Fruit fly (Drosophila melanogaster) whole organism, adult: ENCODE results near the gene ND-75.

Source experiments
- CG11617 ChIP-seq: fragments of 200-800 bp; sonication (Bioruptor generic); optimal IDR thresholded peaks from 2 replicates; lab custom pipeline; 2017; ENCODE audit warnings: mild to moderate bottlenecking, missing biosample characterization, missing genetic modification reagents, missing genetic modification characterization
- CG1620 ChIP-seq: fragments of 200-800 bp; sonication (Bioruptor generic); optimal IDR thresholded peaks from 2 replicates; lab custom pipeline; 2016; ENCODE audit warnings: missing biosample characterization, missing genetic modification characterization
- CG33017 ChIP-seq: fragments of 200-800 bp; sonication (Bioruptor generic); optimal IDR thresholded peaks from 2 replicates; lab custom pipeline; 2018; ENCODE audit warnings: missing biosample characterization, mild to moderate bottlenecking, missing genetic modification characterization, moderate library complexity
- CG7045 ChIP-seq: fragments of 200-800 bp; sonication (Bioruptor generic); optimal IDR thresholded peaks from 2 replicates; lab custom pipeline; 2017; ENCODE audit warnings: missing biosample characterization, mild to moderate bottlenecking, missing genetic modification characterization
- Hr96 ChIP-seq: fragments of 200-800 bp; sonication (Bioruptor generic); optimal IDR thresholded peaks from 2 replicates; lab custom pipeline; 2016; ENCODE audit warnings: missing biosample characterization, missing genetic modification characterization
- cic ChIP-seq: fragments of 200-800 bp; sonication (Bioruptor generic); optimal IDR thresholded peaks from 2 replicates; lab custom pipeline; 2017; ENCODE audit warnings: missing biosample characterization, mild to moderate bottlenecking, missing genetic modification characterization, moderate library complexity
- cnc ChIP-seq, 2 experiments: fragments of >200 bp; optimal IDR thresholded peaks; 2 replicates each; lab custom pipeline; 2017
- kay ChIP-seq: fragments of 200-800 bp; sonication (Bioruptor generic); peaks from one replicate; lab custom pipeline; 2016; ENCODE audit warnings: missing biosample characterization, missing genetic modification characterization, borderline replicate concordance
- pad ChIP-seq: fragments of 200-800 bp; sonication (Bioruptor generic); optimal IDR thresholded peaks from 3 replicates; lab custom pipeline; 2017; ENCODE audit warnings: missing biosample characterization, missing genetic modification characterization, mild to moderate bottlenecking, moderate library complexity, missing genetic modification reagents
- tj ChIP-seq: fragments of 200-800 bp; sonication (Bioruptor generic); optimal IDR thresholded peaks from 3 replicates; lab custom pipeline; 2017; ENCODE audit warnings: missing biosample characterization, mild to moderate bottlenecking, missing genetic modification characterization, moderate library complexity
- toe ChIP-seq: fragments of 200-800 bp; sonication (Bioruptor generic); optimal IDR thresholded peaks from 2 replicates; lab custom pipeline; 2016; ENCODE audit warnings: missing biosample characterization, missing genetic modification characterization

DNA sequence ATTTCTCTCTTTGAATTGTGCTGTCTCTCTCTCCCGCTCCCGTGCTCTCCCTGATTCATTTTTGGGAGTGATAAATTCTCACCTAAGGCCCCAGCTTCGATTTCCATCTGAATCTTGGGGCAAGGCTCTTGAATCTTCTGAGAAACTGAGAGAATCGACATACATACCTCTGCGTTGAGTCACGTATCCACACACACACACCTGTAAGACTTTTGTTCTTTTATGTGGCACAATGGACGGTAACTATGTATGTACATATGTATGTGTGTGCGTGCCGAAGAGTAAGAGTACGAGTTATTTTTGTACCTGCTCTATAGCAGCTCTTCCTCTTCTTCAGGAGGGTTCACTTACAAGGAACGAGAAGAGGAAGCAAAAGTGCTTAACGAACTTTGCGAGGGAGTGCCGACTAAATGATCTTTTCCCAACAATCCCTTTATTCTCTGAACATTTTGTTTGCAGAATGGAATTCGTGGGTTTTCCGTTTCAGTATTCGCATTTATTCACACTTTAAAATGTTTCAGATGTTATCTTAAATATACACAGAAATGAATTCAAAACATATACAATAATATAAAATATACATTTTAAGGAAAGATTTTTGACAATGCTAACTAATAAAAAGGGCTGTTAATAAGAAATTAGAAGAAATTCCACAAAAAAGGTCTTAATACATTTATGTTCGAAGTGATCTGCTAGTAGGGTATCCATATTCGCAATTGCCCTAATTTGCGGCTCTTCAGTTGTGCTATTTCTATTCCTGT, 36.2 kb downstream of the ND-75 start:
- TF ChIP-seq cic (no peak), cnc (optimal IDR thresholded peaks at IDR 0.05; lab: Kevin White, UChicago) (no peak), Hr96 (GFP tag; lab: Kevin White, UChicago) (no peak), toe (GFP tag; lab: Kevin White, UChicago) (no peak), CG33017 (tag; lab: Kevin White, UChicago) (no peak), CG11617 (GFP tag; lab: Kevin White, UChicago) (no peak), CG1620 (no peak), kay (GFP tag; lab: Kevin White, UChicago) (no peak), pad (GFP tag; lab: Kevin White, UChicago) (no peak), CG7045 (GFP tag; lab: Kevin White, UChicago) (no peak), tj (no peak)
